Worm (Caenorhabditis elegans) whole organism, mixed stage, embryonic: ENCODE measurements around the gene B0034.4.

Experiments
- M03D4.4 ChIP-seq: sonication (generic microtip); optimal IDR thresholded peaks from 2 replicates; lab custom pipeline; 2017; ENCODE audit warnings: mild to moderate bottlenecking, missing genetic modification characterization, missing compliant biosample characterization
- bed-3 ChIP-seq: fragments of 200-800 bp; sonication (Bioruptor generic); optimal IDR thresholded peaks from 3 replicates; lab custom pipeline; 2018; ENCODE audit warnings: mild to moderate bottlenecking, missing genetic modification characterization, moderate library complexity, missing compliant biosample characterization
- ceh-43 ChIP-seq: fragments of 200-800 bp; sonication (Bioruptor generic); optimal IDR thresholded peaks from 2 replicates; lab custom pipeline; 2018; ENCODE audit warnings: mild to moderate bottlenecking, missing genetic modification characterization, moderate library complexity, missing compliant biosample characterization
- ceh-83 ChIP-seq: fragments of 200-800 bp; sonication (Bioruptor generic); optimal IDR thresholded peaks from 2 replicates; lab custom pipeline; 2018; ENCODE audit warnings: mild to moderate bottlenecking, missing genetic modification characterization, missing compliant biosample characterization
- ces-1 ChIP-seq: fragments of 150-350 bp; optimal IDR thresholded peaks from 2 replicates; lab custom pipeline; 2014; ENCODE audit warnings: missing biosample characterization, missing genetic modification reagents, missing genetic modification characterization
- cnd-1 ChIP-seq: fragments of 200-800 bp; sonication (Bioruptor generic); optimal IDR thresholded peaks from 2 replicates; lab custom pipeline; 2018; ENCODE audit warnings: mild to moderate bottlenecking, missing genetic modification characterization, missing compliant biosample characterization
- drap-1 ChIP-seq: fragments of 200-800 bp; sonication (Bioruptor generic); optimal IDR thresholded peaks from 3 replicates; lab custom pipeline; 2018; ENCODE audit warnings: mild to moderate bottlenecking, missing genetic modification characterization, missing compliant biosample characterization
- elt-1 ChIP-seq: sonication (generic microtip); optimal IDR thresholded peaks from 2 replicates; lab custom pipeline; 2017; ENCODE audit warnings: missing genetic modification characterization, mild to moderate bottlenecking, missing compliant biosample characterization, antibody characterized with exemption, moderate library complexity, borderline replicate concordance; ENCODE audit not compliant: insufficient read depth
- elt-3 ChIP-seq: fragments of 150-350 bp; optimal IDR thresholded peaks from 2 replicates; lab custom pipeline; 2014; ENCODE audit warnings: missing biosample characterization, missing genetic modification characterization
- flh-1 ChIP-seq: fragments of 200-800 bp; sonication (Bioruptor generic); optimal IDR thresholded peaks from 2 replicates; lab custom pipeline; 2018; ENCODE audit warnings: mild to moderate bottlenecking, missing genetic modification characterization, moderate library complexity, missing compliant biosample characterization
- ham-2 ChIP-seq: fragments of 200-800 bp; sonication (Bioruptor generic); optimal IDR thresholded peaks from 2 replicates; lab custom pipeline; 2018; ENCODE audit warnings: mild to moderate bottlenecking, missing genetic modification characterization, missing compliant biosample characterization
- hlh-1 ChIP-seq: fragments of 150-350 bp; optimal IDR thresholded peaks from 2 replicates; lab custom pipeline; 2014; ENCODE audit warnings: missing biosample characterization, missing genetic modification reagents, missing genetic modification characterization
- lin-13 ChIP-seq: fragments of 150-350 bp; optimal IDR thresholded peaks from 2 replicates; lab custom pipeline; 2014; ENCODE audit warnings: missing biosample characterization, missing genetic modification characterization
- lin-32 ChIP-seq: fragments of 200-800 bp; sonication (Bioruptor generic); optimal IDR thresholded peaks from 2 replicates; lab custom pipeline; 2018; ENCODE audit warnings: mild to moderate bottlenecking, missing genetic modification characterization, missing compliant biosample characterization
- lsy-2 ChIP-seq: fragments of 150-350 bp; optimal IDR thresholded peaks from 2 replicates; lab custom pipeline; 2014; ENCODE audit warnings: missing biosample characterization, missing genetic modification characterization
- mep-1 ChIP-seq: fragments of 150-350 bp; optimal IDR thresholded peaks from 2 replicates; lab custom pipeline; 2017; ENCODE audit warnings: missing biosample characterization, missing genetic modification reagents, missing genetic modification characterization, inconsistent platforms
- nhr-12 ChIP-seq: fragments of 150-350 bp; optimal IDR thresholded peaks from 2 replicates; lab custom pipeline; 2014; ENCODE audit warnings: missing biosample characterization, missing genetic modification characterization
- nhr-2 ChIP-seq: fragments of 150-350 bp; optimal IDR thresholded peaks from 2 replicates; lab custom pipeline; 2014; ENCODE audit warnings: missing biosample characterization, missing genetic modification characterization
- nhr-237 ChIP-seq: fragments of 150-350 bp; optimal IDR thresholded peaks from 2 replicates; lab custom pipeline; 2014; ENCODE audit warnings: missing biosample characterization, missing genetic modification characterization
- nhr-28 ChIP-seq: fragments of 150-350 bp; optimal IDR thresholded peaks from 2 replicates; lab custom pipeline; 2014; ENCODE audit warnings: missing biosample characterization, missing genetic modification characterization
- nhr-76 ChIP-seq: sonication (generic microtip); optimal IDR thresholded peaks from 2 replicates; lab custom pipeline; 2017; ENCODE audit warnings: missing biosample characterization, missing genetic modification characterization
- pha-4 ChIP-seq: fragments of 150-350 bp; optimal IDR thresholded peaks from 2 replicates; lab custom pipeline; 2018; ENCODE audit warnings: missing biosample characterization, missing genetic modification reagents, missing genetic modification characterization
- snpc-4 ChIP-seq: fragments of 150-350 bp; optimal IDR thresholded peaks from 2 replicates; lab custom pipeline; 2014; ENCODE audit warnings: missing biosample characterization, missing genetic modification characterization
- sptf-1 ChIP-seq: sonication (generic microtip); optimal IDR thresholded peaks from 2 replicates; lab custom pipeline; 2017; ENCODE audit warnings: mild to moderate bottlenecking, missing genetic modification characterization, moderate library complexity, missing compliant biosample characterization
- tbx-8 ChIP-seq: fragments of 200-800 bp; sonication (Bioruptor generic); optimal IDR thresholded peaks from 2 replicates; lab custom pipeline; 2018; ENCODE audit warnings: mild to moderate bottlenecking, missing genetic modification characterization, moderate library complexity, missing compliant biosample characterization
- unc-120 ChIP-seq: sonication (generic microtip); optimal IDR thresholded peaks from 2 replicates; lab custom pipeline; 2017; ENCODE audit warnings: missing genetic modification characterization, missing compliant biosample characterization; ENCODE audit not compliant: poor library complexity, severe bottlenecking
- unc-62 ChIP-seq: fragments of 150-350 bp; optimal IDR thresholded peaks from 2 replicates; lab custom pipeline; 2014; ENCODE audit warnings: missing biosample characterization, missing genetic modification reagents, missing genetic modification characterization
- zip-8 ChIP-seq: fragments of 150-350 bp; optimal IDR thresholded peaks from 2 replicates; lab custom pipeline; 2014; ENCODE audit warnings: missing biosample characterization, missing genetic modification characterization
- ztf-11 ChIP-seq: fragments of 150-350 bp; optimal IDR thresholded peaks from 2 replicates; lab custom pipeline; 2014; ENCODE audit warnings: missing biosample characterization, missing genetic modification characterization

B0034.4 gene

DNA sequence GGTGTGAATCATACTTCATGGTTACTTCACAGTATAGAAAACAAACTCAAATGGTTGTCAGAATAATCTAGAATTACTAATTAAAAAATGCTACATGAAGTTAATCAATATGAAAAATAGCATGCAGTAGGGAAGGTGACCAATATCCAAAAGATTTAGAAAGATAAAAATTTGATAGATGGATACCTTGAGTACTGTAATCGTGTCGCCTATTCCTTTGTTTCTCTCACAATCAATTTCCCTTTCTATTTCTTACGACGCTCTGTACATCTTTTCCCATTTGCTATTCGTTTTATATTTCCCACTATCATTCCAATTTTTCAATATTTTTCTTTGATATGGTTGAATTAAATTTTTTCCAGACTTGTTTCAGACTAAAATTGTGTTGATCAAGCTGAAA is 8.0 kb downstream of the B0034.4 start, which contains the start of gene B0034.7:
B0034.7 (plus strand) TSS at position 301 of the 400 bp plus-strand sequence.
- TF ChIP-seq unc-120 (tag; lab: Kevin White, UChicago) (no peak), lin-32 (no peak)

DNA sequence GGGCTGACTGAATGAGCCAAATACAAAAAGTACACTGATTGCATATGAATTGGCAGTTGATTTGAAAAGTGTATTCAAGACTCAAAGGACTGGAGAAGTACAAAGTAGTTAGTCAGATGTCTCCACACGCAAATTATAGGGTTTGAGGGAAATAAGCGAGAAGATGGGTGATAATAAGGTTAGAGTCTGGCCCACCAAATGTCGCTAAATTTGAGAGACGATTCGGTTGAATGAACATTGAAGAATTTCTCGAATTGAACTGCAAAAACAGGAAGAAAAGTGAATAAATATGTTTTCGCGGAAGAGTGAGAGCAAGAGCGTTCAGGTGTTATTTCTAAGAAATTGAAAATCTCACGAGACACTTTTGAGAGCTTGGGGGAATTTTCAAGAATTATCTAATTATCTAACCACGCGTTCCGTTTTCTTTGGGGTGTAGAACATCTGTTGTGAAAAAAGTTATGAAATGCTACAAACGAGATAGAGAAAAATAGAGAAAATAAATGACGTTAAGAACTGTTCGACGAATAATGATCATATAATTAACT is 9.7 kb downstream of the B0034.4 start:
- TF ChIP-seq lin-32 (no peak), sptf-1 (tag; lab: Kevin White, UChicago) (no peak), ces-1 (GFP tag; lab: Kevin White, UChicago) (peak; percentile 94), elt-1 (tag; lab: Kevin White, UChicago) (no peak), bed-3 (no peak)

- TF ChIP-seq unc-120 (tag; lab: Kevin White, UChicago) = no peak
Observed at ce11 chrII:5957803-5958367, 11.4 kb downstream of the B0034.4 start.

DNA sequence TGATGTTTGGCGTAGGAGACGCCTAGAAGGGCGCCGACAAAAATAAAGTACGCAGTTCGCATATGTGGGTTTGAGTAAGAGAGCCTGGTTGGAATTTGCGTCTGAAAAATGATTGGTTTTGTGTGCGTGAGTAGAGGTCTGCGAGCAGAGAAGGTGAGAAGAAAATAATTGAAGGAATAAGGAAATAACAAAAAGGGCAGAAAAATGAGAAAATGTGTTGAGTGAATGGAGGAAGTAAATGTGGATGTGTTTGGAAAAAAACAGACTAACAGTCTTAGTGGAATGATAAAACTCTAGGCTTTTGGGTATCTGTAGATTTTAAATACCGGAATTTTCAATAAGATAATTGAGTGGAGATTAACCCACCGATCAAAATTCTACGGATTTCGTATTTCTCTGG is 12.7 kb downstream of the B0034.4 start, which contains the start of gene casy-1:
casy-1 (minus strand) TSS at position 101 of the 400 bp plus-strand sequence.
- no peak for TF ChIP-seq elt-1 (tag; lab: Kevin White, UChicago)
- no peak for TF ChIP-seq nhr-12 (tag; lab: Kevin White, UChicago)
- no peak for TF ChIP-seq hlh-1 (tag; lab: Kevin White, UChicago)
- TF ChIP-seq lin-32 = no peak
- no peak for TF ChIP-seq cnd-1 (tag; lab: Kevin White, UChicago)
- no peak for TF ChIP-seq ceh-83 (GFP tag; lab: Kevin White, UChicago)
- TF ChIP-seq tbx-8 (GFP tag; lab: Kevin White, UChicago) = no peak
- no peak for TF ChIP-seq lin-13 (tag; lab: Kevin White, UChicago)
- TF ChIP-seq nhr-2 (tag; lab: Kevin White, UChicago) = no peak
- no peak for TF ChIP-seq lsy-2 (tag; lab: Kevin White, UChicago)
- no peak for TF ChIP-seq flh-1 (GFP tag; lab: Kevin White, UChicago)
- no peak for TF ChIP-seq M03D4.4 (tag; lab: Kevin White, UChicago)
- no peak for TF ChIP-seq nhr-237 (tag; lab: Kevin White, UChicago)
- no peak for TF ChIP-seq unc-62 (GFP tag; lab: Kevin White, UChicago)
- no peak for TF ChIP-seq ces-1 (GFP tag; lab: Kevin White, UChicago)

DNA sequence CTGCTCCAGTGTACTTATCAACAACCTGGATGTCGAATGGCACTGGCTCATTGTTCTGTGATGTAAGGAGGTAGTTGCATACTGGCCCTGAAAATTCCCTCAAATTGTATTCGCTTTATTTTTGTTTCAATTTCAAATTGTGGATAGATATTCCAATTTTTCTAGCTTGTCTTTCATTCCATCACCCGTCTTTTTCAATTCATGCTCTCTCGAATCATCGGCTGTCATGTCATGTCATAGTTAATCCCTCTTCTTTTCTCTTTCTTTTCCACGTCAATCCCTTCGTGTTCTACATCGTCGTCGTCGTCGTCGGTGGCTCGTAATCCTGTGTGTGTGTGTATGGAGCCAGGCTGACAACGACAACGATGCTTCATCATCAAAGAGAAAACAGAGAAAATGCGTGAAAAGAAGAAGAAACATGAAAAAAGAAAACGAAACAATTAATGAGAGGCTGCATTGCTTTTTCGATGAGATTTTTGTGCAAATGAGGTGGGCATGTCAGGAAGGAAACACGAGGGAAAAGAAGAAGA is 13.6 kb downstream of the B0034.4 start:
- peak; percentile 86 for TF ChIP-seq unc-62 (GFP tag; lab: Kevin White, UChicago)
- TF ChIP-seq ham-2 = no peak
- TF ChIP-seq tbx-8 (GFP tag; lab: Kevin White, UChicago) = no peak

DNA sequence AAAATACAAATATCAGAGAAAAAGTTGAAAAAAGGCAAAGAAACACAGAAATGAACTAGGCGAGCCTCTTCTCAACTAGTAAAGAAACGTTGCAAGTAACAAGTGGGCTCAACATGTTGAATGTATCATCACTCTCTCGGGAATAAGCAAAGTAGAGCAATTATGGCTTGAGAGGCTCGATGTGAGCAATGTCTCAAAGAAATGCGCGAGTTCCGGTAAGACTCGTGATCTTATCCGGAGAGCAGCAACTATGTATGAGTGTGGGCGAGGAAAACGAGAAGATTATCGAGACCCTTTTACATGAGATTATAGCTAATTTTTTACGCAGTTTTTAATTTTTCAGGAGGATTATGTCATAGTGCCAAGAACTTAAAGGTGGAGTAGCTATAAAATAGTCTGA is 17.1 kb downstream of the B0034.4 start:
- no peak for TF ChIP-seq ces-1 (GFP tag; lab: Kevin White, UChicago)
- TF ChIP-seq lin-13 (tag; lab: Kevin White, UChicago) = no peak
- TF ChIP-seq hlh-1 (tag; lab: Kevin White, UChicago) = no peak
- no peak for TF ChIP-seq mep-1 (tag; lab: Kevin White, UChicago)
- TF ChIP-seq cnd-1 (tag; lab: Kevin White, UChicago) = no peak
- TF ChIP-seq ztf-11 (tag; lab: Kevin White, UChicago) = no peak
- no peak for TF ChIP-seq elt-3 (tag; lab: Kevin White, UChicago)
- TF ChIP-seq ham-2 = no peak
- no peak for TF ChIP-seq nhr-28 (tag; lab: Kevin White, UChicago)
- TF ChIP-seq ceh-43 = no peak
- TF ChIP-seq pha-4 (tag; lab: Kevin White, UChicago) = no peak
- TF ChIP-seq snpc-4 (tag; lab: Kevin White, UChicago) = no peak
- no peak for TF ChIP-seq nhr-76 (tag; lab: Kevin White, UChicago)
- no peak for TF ChIP-seq unc-62 (GFP tag; lab: Kevin White, UChicago)
- TF ChIP-seq lsy-2 (tag; lab: Kevin White, UChicago) = no peak
- no peak for TF ChIP-seq drap-1 (GFP tag; lab: Kevin White, UChicago)
- TF ChIP-seq M03D4.4 (tag; lab: Kevin White, UChicago) = no peak
- no peak for TF ChIP-seq zip-8 (tag; lab: Kevin White, UChicago)
- no peak for TF ChIP-seq elt-1 (tag; lab: Kevin White, UChicago)
- TF ChIP-seq flh-1 (GFP tag; lab: Kevin White, UChicago) = no peak
